Fruit fly (Drosophila melanogaster): ENCODE measurements around the gene Ipk2.

The Ipk2 gene

DNA sequence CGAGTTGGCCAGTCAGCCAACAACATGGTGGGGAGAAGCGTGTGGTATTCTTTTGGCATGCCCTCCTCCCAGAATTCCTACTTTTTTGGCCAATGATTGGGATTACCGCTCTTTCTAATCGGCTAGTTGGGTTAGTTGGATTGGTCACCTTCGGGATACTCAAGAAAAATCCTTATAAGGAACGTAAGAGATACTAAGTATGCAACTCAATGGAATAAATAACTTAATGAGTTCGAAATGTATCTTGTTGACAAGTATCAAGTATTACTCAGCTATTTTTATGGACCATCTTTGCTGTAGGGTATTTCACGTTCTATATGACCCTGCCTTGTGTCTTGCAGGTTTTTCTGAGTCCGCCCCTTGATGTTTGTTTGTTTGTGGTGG is 47.1 kb downstream of the Ipk2 start:
- no peak for TF ChIP-seq usp (GFP tag; optimal IDR thresholded peaks at IDR 0.05)
- no peak for TF ChIP-seq EcR (GFP tag; optimal IDR thresholded peaks at IDR 0.05)
- TF ChIP-seq psq (optimal IDR thresholded peaks at IDR 0.05), result no peak
- no peak for TF ChIP-seq pan (optimal IDR thresholded peaks at IDR 0.05)
- no peak for TF ChIP-seq CG8478 (optimal IDR thresholded peaks at IDR 0.05)
- TF ChIP-seq Dll (optimal IDR thresholded peaks at IDR 0.05), result no peak

- TF ChIP-seq pan (optimal IDR thresholded peaks at IDR 0.05) (no peak), usp (GFP tag; optimal IDR thresholded peaks at IDR 0.05) (no peak), Dll (optimal IDR thresholded peaks at IDR 0.05) (no peak), psq (optimal IDR thresholded peaks at IDR 0.05) (no peak), CG8478 (optimal IDR thresholded peaks at IDR 0.05) (no peak), EcR (GFP tag; optimal IDR thresholded peaks at IDR 0.05) (no peak)
Measured at dm6 chr2L:526192-526923, 47.7 kb downstream of the Ipk2 start.

DNA sequence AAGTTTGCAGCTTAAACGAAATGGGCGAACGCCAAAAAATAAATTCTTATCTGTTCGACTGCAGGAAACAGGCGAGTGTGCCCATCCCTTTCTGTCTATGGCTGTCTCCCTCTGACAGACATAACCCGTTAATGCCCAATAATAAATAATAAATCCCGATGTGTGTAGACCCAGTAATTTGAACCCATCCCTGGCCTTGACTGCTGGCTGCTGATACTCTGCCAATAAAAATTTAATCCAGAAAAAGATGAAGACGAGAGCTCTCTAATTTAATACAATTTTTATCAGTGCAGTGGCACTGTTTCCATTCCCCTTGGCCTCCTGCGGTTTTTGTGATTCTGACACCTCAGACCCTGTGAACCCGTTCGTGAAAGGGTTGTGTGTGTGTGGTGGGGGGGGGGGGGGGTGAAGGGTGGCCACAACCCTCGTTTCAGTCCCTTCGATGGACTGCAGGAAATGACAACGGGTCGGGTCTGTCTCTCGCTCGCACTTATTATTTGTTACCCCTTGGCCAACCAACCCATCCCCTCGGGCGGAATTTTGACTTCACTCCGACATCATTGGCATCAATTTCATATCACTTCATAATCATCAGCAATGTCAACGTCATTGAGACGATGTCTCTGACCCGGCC is 48.4 kb downstream of the Ipk2 start:
- no peak for TF ChIP-seq Dll (optimal IDR thresholded peaks at IDR 0.05)
- no peak for TF ChIP-seq psq (optimal IDR thresholded peaks at IDR 0.05)
- TF ChIP-seq EcR (GFP tag; optimal IDR thresholded peaks at IDR 0.05), result no peak
- no peak for TF ChIP-seq CG8478 (optimal IDR thresholded peaks at IDR 0.05)

DNA sequence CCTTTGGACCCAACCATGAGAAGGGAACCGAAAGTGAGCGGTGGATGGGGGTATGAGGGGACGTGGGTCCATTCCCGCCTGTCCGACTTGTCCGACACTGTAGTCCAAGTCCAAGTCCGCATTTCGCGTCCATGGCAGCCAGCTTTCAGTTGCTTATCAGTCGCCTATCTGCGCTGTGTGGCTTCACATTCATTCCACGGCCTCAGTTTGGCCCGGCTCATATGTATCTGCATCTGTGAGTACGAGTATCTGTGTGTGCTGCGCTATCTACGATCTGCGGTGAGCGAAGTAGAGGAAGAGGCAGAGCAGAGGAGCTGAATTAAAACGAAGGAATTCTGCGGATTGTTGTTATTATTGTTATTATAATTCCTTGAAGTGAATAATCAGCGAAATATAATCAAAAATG is 49.5 kb downstream of the Ipk2 start:
- TF ChIP-seq psq (optimal IDR thresholded peaks at IDR 0.05) (no peak), Dll (optimal IDR thresholded peaks at IDR 0.05) (no peak), pan (optimal IDR thresholded peaks at IDR 0.05) (no peak), CG8478 (optimal IDR thresholded peaks at IDR 0.05) (no peak), EcR (GFP tag; optimal IDR thresholded peaks at IDR 0.05) (no peak), usp (GFP tag; optimal IDR thresholded peaks at IDR 0.05) (no peak)

dm6 chr2L:523165-523835 is 50.8 kb downstream of the Ipk2 start:
- no peak for TF ChIP-seq Dll (optimal IDR thresholded peaks at IDR 0.05)
- TF ChIP-seq pan (optimal IDR thresholded peaks at IDR 0.05), result no peak
- no peak for TF ChIP-seq usp (GFP tag; optimal IDR thresholded peaks at IDR 0.05)
- no peak for TF ChIP-seq CG8478 (optimal IDR thresholded peaks at IDR 0.05)
- no peak for TF ChIP-seq psq (optimal IDR thresholded peaks at IDR 0.05)
- TF ChIP-seq EcR (GFP tag; optimal IDR thresholded peaks at IDR 0.05), result no peak
